Worm (Caenorhabditis elegans) whole organism, L1 larva: Measurements from ENCODE around the gene ZC155.4.

Experiments used
- C16A3.4 ChIP-seq: fragments of 150-350 bp; optimal IDR thresholded peaks from 2 replicates; lab custom pipeline; 2014; ENCODE audit warnings: missing biosample characterization, missing genetic modification characterization
- aha-1 ChIP-seq: fragments of 150-350 bp; optimal IDR thresholded peaks from 2 replicates; lab custom pipeline; 2014; ENCODE audit warnings: missing biosample characterization, missing genetic modification characterization
- alr-1 ChIP-seq: fragments of 200-800 bp; sonication (Bioruptor generic); optimal IDR thresholded peaks from 2 replicates; lab custom pipeline; 2018; ENCODE audit warnings: borderline replicate concordance, mild to moderate bottlenecking, missing genetic modification characterization, missing compliant biosample characterization
- ama-1 ChIP-seq: fragments of 150-350 bp; optimal IDR thresholded peaks from 2 replicates; lab custom pipeline; 2014
- blmp-1 ChIP-seq: fragments of 150-350 bp; optimal IDR thresholded peaks from 2 replicates; lab custom pipeline; 2014; ENCODE audit warnings: missing biosample characterization, missing genetic modification characterization
- ceh-63 ChIP-seq: fragments of 200-800 bp; sonication (Bioruptor generic); optimal IDR thresholded peaks from 2 replicates; lab custom pipeline; 2018; ENCODE audit warnings: mild to moderate bottlenecking, missing genetic modification characterization, missing compliant biosample characterization
- ceh-82 ChIP-seq, 3 experiments: fragments of 150-350 bp in 1 of 3; sonication (generic microtip) in 2 of 3; optimal IDR thresholded peaks; 2 replicates each; lab custom pipeline; 2014 to 2017; ENCODE audit warnings: missing biosample characterization in 3 of 3, missing genetic modification characterization in 3 of 3
- ces-1 ChIP-seq: fragments of 150-350 bp; optimal IDR thresholded peaks from 2 replicates; lab custom pipeline; 2014; ENCODE audit warnings: missing biosample characterization, missing genetic modification reagents, missing genetic modification characterization
- dsc-1 ChIP-seq: sonication (generic microtip); optimal IDR thresholded peaks from 2 replicates; lab custom pipeline; 2016; ENCODE audit warnings: mild to moderate bottlenecking, missing genetic modification characterization, missing compliant biosample characterization
- efl-1 ChIP-seq, 4 experiments: fragments of 150-350 bp; optimal IDR thresholded peaks in 3 of 4; peaks in 1 of 4; 1 replicate in 1 of 4; 2 replicates in 3 of 4; lab custom pipeline; 2014; ENCODE audit warnings: missing biosample characterization in 2 of 4, missing genetic modification characterization in 2 of 4, missing genetic modification reagents in 2 of 4
- egl-27 ChIP-seq, 2 experiments: fragments of 150-350 bp in 1 of 2; sonication (generic microtip); optimal IDR thresholded peaks; 3 replicates each; lab custom pipeline; 2017 to 2018; ENCODE audit warnings: missing biosample characterization in 2 of 2, missing genetic modification characterization in 2 of 2, missing genetic modification reagents in 2 of 2
- fos-1 ChIP-seq: fragments of 150-350 bp; optimal IDR thresholded peaks from 2 replicates; lab custom pipeline; 2014; ENCODE audit warnings: missing biosample characterization, missing genetic modification characterization
- hlh-4 ChIP-seq: sonication (generic microtip); optimal IDR thresholded peaks from 2 replicates; lab custom pipeline; 2016; ENCODE audit warnings: mild to moderate bottlenecking, missing genetic modification characterization, missing compliant biosample characterization
- hpl-2 ChIP-seq: fragments of 150-350 bp; optimal IDR thresholded peaks from 2 replicates; lab custom pipeline; 2014; ENCODE audit warnings: missing biosample characterization, missing genetic modification reagents, missing genetic modification characterization
- lin-14 ChIP-seq: fragments of 200-800 bp; sonication (Bioruptor generic); optimal IDR thresholded peaks from 2 replicates; lab custom pipeline; 2018; ENCODE audit warnings: mild to moderate bottlenecking, missing genetic modification characterization, moderate library complexity, missing compliant biosample characterization
- lsy-2 ChIP-seq, 2 experiments: fragments of 150-350 bp; optimal IDR thresholded peaks; 2 replicates each; lab custom pipeline; 2014; ENCODE audit warnings: missing biosample characterization in 2 of 2, missing genetic modification characterization in 2 of 2
- mef-2 ChIP-seq: fragments of 150-350 bp; optimal IDR thresholded peaks from 2 replicates; lab custom pipeline; 2014; ENCODE audit warnings: missing biosample characterization, missing genetic modification characterization
- mep-1 ChIP-seq: fragments of 150-350 bp; optimal IDR thresholded peaks from 2 replicates; lab custom pipeline; 2014; ENCODE audit warnings: missing biosample characterization, missing genetic modification characterization
- nhr-11 ChIP-seq: fragments of 150-350 bp; optimal IDR thresholded peaks from 2 replicates; lab custom pipeline; 2014; ENCODE audit warnings: missing biosample characterization, missing genetic modification characterization
- nhr-12 ChIP-seq: sonication (generic microtip); optimal IDR thresholded peaks from 2 replicates; lab custom pipeline; 2017; ENCODE audit warnings: missing biosample characterization, missing genetic modification characterization
- nhr-20 ChIP-seq: sonication (generic microtip); optimal IDR thresholded peaks from 2 replicates; lab custom pipeline; 2016; ENCODE audit warnings: mild to moderate bottlenecking, missing genetic modification characterization, missing compliant biosample characterization
- nhr-71 ChIP-seq: sonication (generic microtip); optimal IDR thresholded peaks from 2 replicates; lab custom pipeline; 2016; ENCODE audit warnings: mild to moderate bottlenecking, missing genetic modification characterization, moderate library complexity, missing compliant biosample characterization
- nhr-77 ChIP-seq: fragments of 150-350 bp; optimal IDR thresholded peaks from 2 replicates; lab custom pipeline; 2014; ENCODE audit warnings: missing biosample characterization, missing genetic modification characterization
- nhr-85 ChIP-seq: sonication (generic microtip); peaks from one replicate; lab custom pipeline; 2016; ENCODE audit warnings: missing genetic modification characterization, inconsistent platforms, missing compliant biosample characterization
- nhr-90 ChIP-seq: sonication (generic microtip); optimal IDR thresholded peaks from 2 replicates; lab custom pipeline; 2016; ENCODE audit warnings: mild to moderate bottlenecking, missing genetic modification characterization, missing compliant biosample characterization; ENCODE audit not compliant: poor library complexity
- pag-3 ChIP-seq: sonication (generic microtip); optimal IDR thresholded peaks from 2 replicates; lab custom pipeline; 2017; ENCODE audit warnings: missing genetic modification characterization, mild to moderate bottlenecking, missing compliant biosample characterization, antibody characterized with exemption, borderline replicate concordance; ENCODE audit not compliant: insufficient read depth
- pax-3 ChIP-seq: fragments of 200-800 bp; sonication (Bioruptor generic); optimal IDR thresholded peaks from 2 replicates; lab custom pipeline; 2018; ENCODE audit warnings: mild to moderate bottlenecking, missing genetic modification characterization, moderate library complexity, missing compliant biosample characterization
- skn-1 ChIP-seq: fragments of 150-350 bp; optimal IDR thresholded peaks from 2 replicates; lab custom pipeline; 2014; ENCODE audit warnings: missing biosample characterization, missing genetic modification characterization
- snu-23 ChIP-seq: sonication (generic microtip); optimal IDR thresholded peaks from 2 replicates; lab custom pipeline; 2016; ENCODE audit warnings: missing genetic modification characterization, missing compliant biosample characterization
- sptf-1 ChIP-seq: fragments of 150-350 bp; optimal IDR thresholded peaks from 2 replicates; lab custom pipeline; 2014; ENCODE audit warnings: missing biosample characterization, missing genetic modification characterization
- swsn-7 ChIP-seq: sonication (generic microtip); optimal IDR thresholded peaks from 2 replicates; lab custom pipeline; 2016; ENCODE audit warnings: missing genetic modification characterization, missing compliant biosample characterization
- vab-15 ChIP-seq: sonication (generic microtip); optimal IDR thresholded peaks from 2 replicates; lab custom pipeline; 2017; ENCODE audit warnings: missing genotype, mild to moderate bottlenecking, missing genetic modification characterization, missing compliant biosample characterization
- zip-4 ChIP-seq: fragments of 200-800 bp; sonication (Bioruptor generic); optimal IDR thresholded peaks from 2 replicates; lab custom pipeline; 2018; ENCODE audit warnings: mild to moderate bottlenecking, missing genetic modification characterization, moderate library complexity, missing compliant biosample characterization

ZC155.4 gene

DNA sequence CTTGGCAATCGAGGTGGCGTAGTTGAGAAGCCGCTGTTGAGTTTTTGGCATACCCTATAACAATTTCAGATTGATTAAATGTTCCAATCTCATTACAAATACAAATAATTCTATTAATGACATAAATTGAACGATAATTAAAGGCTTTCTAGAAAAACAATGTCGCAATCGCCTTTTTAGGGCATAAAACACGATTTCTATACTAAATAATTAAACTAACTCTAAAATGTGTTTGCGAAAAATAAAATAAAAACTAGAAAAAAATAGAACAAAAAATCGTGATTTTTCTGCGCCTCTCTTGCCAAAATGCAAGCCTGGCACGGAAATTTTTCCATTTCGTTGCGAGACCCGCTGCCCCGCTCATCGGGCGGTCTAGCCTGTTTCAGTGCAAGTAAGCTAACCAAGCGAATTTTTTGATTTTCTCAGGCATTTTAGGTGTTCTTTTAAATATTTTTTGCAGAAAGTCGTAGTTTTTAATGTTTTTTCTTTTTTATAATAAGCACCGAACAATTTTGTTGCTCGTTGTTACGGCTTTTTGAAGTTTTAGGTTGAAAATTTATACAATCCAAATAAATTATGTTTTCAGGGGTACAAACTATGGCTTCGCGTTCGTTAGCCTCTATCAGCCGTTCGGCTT lies 12.7 kb upstream of the ZC155.4 start, which contains the start of the genes C34E10.12, C34E10.10 and atp-2 (continued):
- TF ChIP-seq mef-2 (tag; lab: Kevin White, UChicago) (peak; percentile 76), pag-3 (tag; lab: Kevin White, UChicago) (no peak), sptf-1 (tag; lab: Kevin White, UChicago) (no peak), swsn-7 (peak; percentile 88), ceh-63 (no peak)

DNA sequence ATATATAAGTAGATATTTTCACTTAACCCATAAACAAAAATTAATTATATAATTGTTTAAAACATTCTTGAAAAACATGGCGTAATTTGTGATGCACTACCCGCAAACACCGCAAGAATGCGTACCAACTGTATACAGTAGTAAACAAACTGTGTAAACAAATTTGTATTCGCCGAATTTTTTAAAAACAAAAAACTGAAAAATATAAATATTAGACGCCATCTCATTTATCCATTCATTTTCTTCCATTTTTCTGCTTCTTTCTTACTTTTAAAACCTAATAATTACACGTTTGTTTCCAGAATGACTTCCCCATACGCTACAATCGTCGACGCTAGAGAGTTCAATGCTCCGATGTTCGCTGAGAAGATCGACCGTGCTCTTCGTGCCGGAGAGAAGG lies 10.0 kb upstream of the ZC155.4 start, which contains the start of gene nex-1:
Gene nex-1 (plus strand): TSS at position 301 of the 400 bp plus-strand sequence.
- TF ChIP-seq lsy-2 (tag; optimal IDR thresholded peaks at IDR 0.05; lab: Kevin White, UChicago) (peak in 1 of 2 experiments; percentile 7), dsc-1 (tag; lab: Kevin White, UChicago) (no peak), nhr-85 (tag; lab: Kevin White, UChicago) (peak; percentile 50)

DNA sequence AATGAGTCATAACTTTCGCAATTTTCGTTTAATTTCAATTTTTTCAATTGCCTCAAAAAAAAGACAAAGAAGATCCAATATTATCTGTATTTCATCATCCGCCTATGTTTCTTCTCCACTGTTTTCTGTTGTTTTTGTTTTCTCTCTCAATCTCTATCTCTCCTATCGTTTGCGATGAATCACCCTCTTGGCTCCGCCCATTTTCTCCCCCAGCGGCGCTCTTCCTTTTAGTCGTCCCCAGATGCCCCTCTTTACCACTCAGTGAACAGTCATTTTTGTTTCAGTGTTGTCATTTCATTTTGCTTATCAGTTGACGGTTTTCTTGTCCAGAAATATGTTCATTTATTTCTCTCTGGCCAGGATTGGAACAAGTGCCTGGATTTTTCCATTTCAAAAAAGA lies 9.6 kb upstream of the ZC155.4 start:
- TF ChIP-seq dsc-1 (tag; lab: Kevin White, UChicago) (no peak), ces-1 (GFP tag; lab: Kevin White, UChicago) (no peak), blmp-1 (tag; lab: Kevin White, UChicago) (peak; percentile 35), ceh-82 (tag; optimal IDR thresholded peaks at IDR 0.05; lab: Kevin White, UChicago) (peak in 1 of 3 experiments; percentile 27), snu-23 (GFP tag; lab: Kevin White, UChicago) (peak; percentile 6), fos-1 (tag; lab: Kevin White, UChicago) (peak; percentile 81), lin-14 (peak; percentile 37), skn-1 (tag; lab: Kevin White, UChicago) (peak; percentile 11), nhr-20 (no peak)

DNA sequence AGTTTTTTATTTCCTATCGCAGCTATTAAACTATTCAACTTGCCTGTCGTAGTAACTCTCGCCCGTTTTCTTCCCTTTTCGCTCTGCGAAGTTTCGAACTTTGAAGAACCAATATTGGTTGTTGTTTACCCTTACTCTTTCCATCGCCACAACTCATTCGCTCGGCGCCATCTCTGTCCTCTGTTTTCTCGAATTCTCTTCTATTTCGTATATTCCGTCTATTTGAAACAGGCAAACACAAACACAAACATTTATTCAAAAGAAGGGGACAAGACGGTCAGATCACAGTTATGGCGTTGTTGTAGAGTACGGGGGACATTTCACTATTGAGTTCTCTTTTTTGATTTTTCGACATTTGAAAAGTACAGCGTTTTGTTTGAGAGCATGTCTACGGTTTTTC lies 7.5 kb upstream of the ZC155.4 start:
- TF ChIP-seq efl-1 (optimal IDR thresholded peaks at IDR 0.05; lab: Kevin White, UChicago): no peak
- peak in 1 of 2 experiments; percentile 67 for TF ChIP-seq efl-1 (GFP tag; optimal IDR thresholded peaks at IDR 0.05 in 1 of 2; lab: Kevin White, UChicago)
- no peak for TF ChIP-seq hlh-4 (tag; lab: Kevin White, UChicago)
- peak; percentile 35 for TF ChIP-seq mep-1 (tag; lab: Kevin White, UChicago)
- TF ChIP-seq nhr-12 (tag; lab: Kevin White, UChicago): no peak
- peak; percentile 12 for TF ChIP-seq nhr-77
- TF ChIP-seq nhr-71 (tag; lab: Kevin White, UChicago): peak; percentile 8
- TF ChIP-seq lin-14: peak; percentile 60
- TF ChIP-seq nhr-85 (tag; lab: Kevin White, UChicago): no peak
- TF ChIP-seq pax-3 (tag; lab: Kevin White, UChicago): no peak

DNA sequence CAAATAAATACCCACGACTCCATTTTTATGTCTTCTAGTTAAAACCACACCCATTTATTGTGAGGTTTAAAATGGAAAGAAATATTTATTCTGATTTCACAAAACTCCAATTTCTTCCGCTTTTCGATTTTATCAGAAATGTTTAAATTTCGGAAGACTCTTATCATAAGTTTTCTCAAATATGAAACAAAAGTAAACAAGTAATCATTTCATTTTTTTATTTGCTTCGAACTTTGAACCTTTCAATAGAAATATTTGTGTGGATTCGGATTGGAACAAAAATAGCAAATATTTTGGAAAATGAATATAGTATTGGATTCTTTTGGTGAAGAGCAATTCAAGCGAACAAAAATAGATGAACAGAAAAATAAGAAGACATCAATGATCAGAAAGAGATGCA lies 6.5 kb upstream of the ZC155.4 start:
- TF ChIP-seq fos-1 (tag; lab: Kevin White, UChicago) (no peak), aha-1 (tag; lab: Kevin White, UChicago) (no peak), vab-15 (tag; lab: Kevin White, UChicago) (no peak), nhr-90 (tag; lab: Kevin White, UChicago) (no peak), nhr-11 (no peak), alr-1 (no peak), efl-1 (optimal IDR thresholded peaks at IDR 0.05; lab: Kevin White, UChicago) (no peak), efl-1 (GFP tag; optimal IDR thresholded peaks at IDR 0.05 in 1 of 2; lab: Kevin White, UChicago) (no peak)

DNA sequence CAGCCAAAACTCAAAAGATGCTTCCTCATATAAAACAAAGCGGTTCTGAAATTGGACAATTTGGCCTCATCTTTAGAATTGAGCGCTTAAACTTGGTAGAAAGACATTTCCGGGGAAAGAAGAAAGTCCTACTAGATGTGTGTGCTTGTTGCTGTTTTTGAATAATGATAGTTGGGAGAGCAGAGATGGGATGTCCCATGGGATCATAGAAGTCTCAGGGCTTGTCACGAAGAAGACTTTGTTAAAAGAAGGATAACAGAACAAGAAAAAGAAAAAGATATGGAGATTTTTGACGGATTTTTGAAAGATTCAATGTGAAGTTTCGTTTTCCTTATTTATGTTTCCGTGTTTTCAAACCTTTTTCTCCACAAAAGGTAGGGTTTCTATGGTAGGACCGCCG lies 3.4 kb upstream of the ZC155.4 start, which contains the start of gene ZC155.2:
Gene ZC155.2 (plus strand): TSS at position 301 of the 400 bp plus-strand sequence.
- TF ChIP-seq hpl-2 (GFP tag; lab: Kevin White, UChicago) (no peak), skn-1 (tag; lab: Kevin White, UChicago) (no peak), egl-27 (tag; optimal IDR thresholded peaks at IDR 0.05; lab: Kevin White, UChicago) (no peak), nhr-85 (tag; lab: Kevin White, UChicago) (no peak), lin-14 (no peak), nhr-90 (tag; lab: Kevin White, UChicago) (no peak), alr-1 (no peak), pax-3 (tag; lab: Kevin White, UChicago) (no peak), zip-4 (GFP tag; lab: Kevin White, UChicago) (no peak), C16A3.4 (tag; lab: Kevin White, UChicago) (no peak), ama-1 (lab: Kevin White, UChicago) (no peak)
